Worm (Caenorhabditis elegans): Measurements from ENCODE around the gene R08D7.7.

R08D7.7 gene

ce11 chrIII:8967639-8968038 lies 22.2 kb upstream of the R08D7.7 start, which contains the start of the genes bud-13 and rpap-2 (continued):
- no peak for TF ChIP-seq aly-2 (tag; optimal IDR thresholded peaks at IDR 0.05)
- TF ChIP-seq snpc-4 (tag; optimal IDR thresholded peaks at IDR 0.05), result no peak
- no peak for TF ChIP-seq zip-4 (GFP tag; optimal IDR thresholded peaks at IDR 0.05)
- TF ChIP-seq sptf-1 (tag; optimal IDR thresholded peaks at IDR 0.05), result no peak
- TF ChIP-seq nhr-85 (tag), result no peak
- TF ChIP-seq rnt-1 (tag; optimal IDR thresholded peaks at IDR 0.05), result peak; percentile 63
- no peak for TF ChIP-seq efl-3 (GFP tag; optimal IDR thresholded peaks at IDR 0.05)
- no peak for TF ChIP-seq C16A3.4 (tag; optimal IDR thresholded peaks at IDR 0.05)
- no peak for TF ChIP-seq lin-15B (tag; optimal IDR thresholded peaks at IDR 0.05)
- no peak for TF ChIP-seq nhr-84 (tag; optimal IDR thresholded peaks at IDR 0.05)
- TF ChIP-seq sox-4 (tag; optimal IDR thresholded peaks at IDR 0.05), result no peak

- peak; percentile 77 to 86 for TF ChIP-seq lsy-2 (tag; optimal IDR thresholded peaks at IDR 0.05)
- TF ChIP-seq sptf-1 (tag; optimal IDR thresholded peaks at IDR 0.05), result no peak
- TF ChIP-seq lin-13 (GFP tag; optimal IDR thresholded peaks at IDR 0.05), result peak; percentile 57
- TF ChIP-seq pqm-1 (tag; optimal IDR thresholded peaks at IDR 0.05), result no peak
- TF ChIP-seq mab-9 (GFP tag; IDR thresholded peaks at IDR 0.05), result no peak
- TF ChIP-seq dpl-1 (GFP tag; optimal IDR thresholded peaks at IDR 0.05), result peak; percentile 63 to 77 (median 76)
- no peak for TF ChIP-seq ceh-63 (GFP tag; optimal IDR thresholded peaks at IDR 0.05)
- peak; percentile 55 for TF ChIP-seq tbx-2 (tag; optimal IDR thresholded peaks at IDR 0.05)
- peak; percentile 77 for TF ChIP-seq snu-23 (GFP tag; optimal IDR thresholded peaks at IDR 0.05)
- peak; percentile 59 for TF ChIP-seq nhr-19 (GFP tag; conservative IDR thresholded peaks at IDR 0.05)
- no peak for TF ChIP-seq ets-5 (GFP tag; IDR thresholded peaks at IDR 0.05)
- TF ChIP-seq snpc-4 (tag; optimal IDR thresholded peaks at IDR 0.05), result peak; percentile 41
- TF ChIP-seq mef-2 (tag; optimal IDR thresholded peaks at IDR 0.05), result no peak
- TF ChIP-seq nhr-12 (tag; optimal IDR thresholded peaks at IDR 0.05), result no peak
- TF ChIP-seq fkh-8 (tag; optimal IDR thresholded peaks at IDR 0.05), result no peak
- peak; percentile 17 for TF ChIP-seq nhr-77 (tag; optimal IDR thresholded peaks at IDR 0.05)
- TF ChIP-seq C34B4.2 (tag; optimal IDR thresholded peaks at IDR 0.05), result no peak
- peak; percentile 60 for TF ChIP-seq lin-39 (tag; optimal IDR thresholded peaks at IDR 0.05)
- TF ChIP-seq blmp-1 (tag; optimal IDR thresholded peaks at IDR 0.05), result no peak
- TF ChIP-seq rnt-1 (tag; optimal IDR thresholded peaks at IDR 0.05), result peak; percentile 88
- peak; percentile 75 for TF ChIP-seq swsn-7 (tag; optimal IDR thresholded peaks at IDR 0.05)
- no peak for TF ChIP-seq aha-1 (tag; optimal IDR thresholded peaks at IDR 0.05)
- TF ChIP-seq hlh-4 (tag; optimal IDR thresholded peaks at IDR 0.05), result no peak
- TF ChIP-seq unc-62 (GFP tag; optimal IDR thresholded peaks at IDR 0.05), result no peak
- TF ChIP-seq egl-13 (tag; optimal IDR thresholded peaks at IDR 0.05), result no peak
- TF ChIP-seq lin-14 (GFP tag; optimal IDR thresholded peaks at IDR 0.05), result peak; percentile 52
- no peak for TF ChIP-seq ama-1 (optimal IDR thresholded peaks at IDR 0.05)
- no peak for TF ChIP-seq lin-15B (tag; optimal IDR thresholded peaks at IDR 0.05)
- no peak for TF ChIP-seq Y116A8C.19 (tag; optimal IDR thresholded peaks at IDR 0.05; ENCODE audit: borderline replicate concordance)
- no peak for TF ChIP-seq sox-4 (tag; optimal IDR thresholded peaks at IDR 0.05)
- TF ChIP-seq fkh-4 (tag; optimal IDR thresholded peaks at IDR 0.05; ENCODE audit: borderline replicate concordance), result peak; percentile 5
- TF ChIP-seq jun-1 (tag; optimal IDR thresholded peaks at IDR 0.05), result no peak
- TF ChIP-seq mep-1 (tag; optimal IDR thresholded peaks at IDR 0.05), result peak; percentile 85
- peak; percentile 59 for TF ChIP-seq xbp-1 (tag; optimal IDR thresholded peaks at IDR 0.05)
- TF ChIP-seq lir-3 (tag; optimal IDR thresholded peaks at IDR 0.05; ENCODE audit: poor library complexity), result peak; percentile 47
- TF ChIP-seq nhr-20 (tag; optimal IDR thresholded peaks at IDR 0.05), result peak; percentile 70
- TF ChIP-seq zag-1 (tag; optimal IDR thresholded peaks at IDR 0.05), result no peak
- TF ChIP-seq nhr-71 (tag; optimal IDR thresholded peaks at IDR 0.05), result peak; percentile 77
- peak; percentile 63 for TF ChIP-seq C16A3.4 (tag; optimal IDR thresholded peaks at IDR 0.05)
- no peak; the same call in 1 of the 2 replicates for TF ChIP-seq isw-1 (GFP tag; IDR thresholded peaks at IDR 0.05)
- no peak for TF ChIP-seq grh-1 (GFP tag; IDR thresholded peaks at IDR 0.05)
- TF ChIP-seq ceh-8 (GFP tag; optimal IDR thresholded peaks at IDR 0.05), result no peak
- TF ChIP-seq fos-1 (tag; optimal IDR thresholded peaks at IDR 0.05), result no peak
- TF ChIP-seq unc-86 (tag; optimal IDR thresholded peaks at IDR 0.05), result peak; percentile 55
- TF ChIP-seq elt-3 (tag; optimal IDR thresholded peaks at IDR 0.05), result peak in 2 of 6 experiments; percentile 20 to 29
These were observed 18.4 kb upstream of the R08D7.7 start, which contains the start of the genes eif-3.D and R08D7.4 for ce11 chrIII:8971255-8972020. TSS of gene eif-3.D (minus strand) at chrIII:8971578. TSS of gene R08D7.4 (plus strand) at chrIII:8971892.
